Worm (Caenorhabditis elegans): ENCODE measurements around the gene athp-3.
"Not testable (repeated sequence)": the region's sequence is repeated elsewhere in the genome, so short reads cannot be mapped to it uniquely, and the experiment has no call there.

DNA sequence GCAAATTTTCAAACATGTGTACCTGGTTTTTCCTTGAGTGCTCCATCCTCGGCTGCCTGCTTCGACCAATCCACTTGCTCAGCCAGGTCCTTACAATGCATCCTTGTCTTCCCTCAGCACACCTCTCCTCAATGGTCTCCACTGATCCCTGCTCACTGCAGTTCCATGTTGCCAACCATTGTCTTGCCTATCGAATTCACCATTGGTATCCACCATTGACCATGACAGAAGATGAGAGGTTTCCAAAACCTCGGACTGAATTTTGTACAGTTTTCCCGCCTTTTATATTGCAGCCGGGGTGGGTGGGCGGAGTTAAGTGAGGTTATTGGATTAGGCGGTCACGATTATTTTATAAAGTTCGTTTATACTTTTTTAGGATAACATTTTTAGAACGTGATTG lies 15.5 kb upstream of the athp-3 start, which contains the start of gene Y116A8C.467:
- not testable (repeated sequence) for TF ChIP-seq ama-1 (optimal IDR thresholded peaks at IDR 0.05); B0310.2 (tag; optimal IDR thresholded peaks at IDR 0.05); aly-1 (tag; optimal IDR thresholded peaks at IDR 0.05); tbx-11 (GFP tag; IDR thresholded peaks at IDR 0.05)

Measured in whole organism, early embryonic.